Worm (Caenorhabditis elegans): Measurements from ENCODE around the gene F58A6.9.

DNA sequence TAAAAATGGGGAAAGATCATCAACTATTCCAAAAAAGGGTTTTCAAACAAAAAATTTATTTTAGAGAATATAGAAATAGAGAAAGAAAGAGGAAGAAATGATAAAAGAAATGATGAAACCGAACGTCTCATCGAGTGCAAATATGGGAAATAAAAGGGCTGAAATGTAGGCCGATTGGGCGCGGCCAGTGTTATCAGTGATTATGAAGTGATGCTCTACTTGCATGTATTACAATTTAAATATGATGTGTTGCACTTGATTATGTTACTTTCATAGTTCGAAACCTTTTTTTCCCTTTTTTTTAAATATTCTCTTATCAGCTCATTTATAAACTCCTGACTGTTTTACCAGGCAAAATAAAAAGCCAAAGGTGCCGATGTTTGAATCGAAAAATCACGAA is 33.1 kb upstream of the F58A6.9 start:
- no peak for TF ChIP-seq daf-12 (tag; optimal IDR thresholded peaks at IDR 0.05)
- TF ChIP-seq sea-2 (GFP tag; optimal IDR thresholded peaks at IDR 0.05), result no peak
- TF ChIP-seq fos-1 (tag; optimal IDR thresholded peaks at IDR 0.05), result no peak
- TF ChIP-seq zag-1 (tag; optimal IDR thresholded peaks at IDR 0.05), result no peak
- TF ChIP-seq nhr-237 (tag; optimal IDR thresholded peaks at IDR 0.05), result no peak
- peak; percentile 99 for TF ChIP-seq elt-2 (tag; optimal IDR thresholded peaks at IDR 0.05)

Measured in whole organism, L3 larva.